Fruit fly (Drosophila melanogaster): ENCODE results near the gene GluRIIA.

The GluRIIA gene

DNA sequence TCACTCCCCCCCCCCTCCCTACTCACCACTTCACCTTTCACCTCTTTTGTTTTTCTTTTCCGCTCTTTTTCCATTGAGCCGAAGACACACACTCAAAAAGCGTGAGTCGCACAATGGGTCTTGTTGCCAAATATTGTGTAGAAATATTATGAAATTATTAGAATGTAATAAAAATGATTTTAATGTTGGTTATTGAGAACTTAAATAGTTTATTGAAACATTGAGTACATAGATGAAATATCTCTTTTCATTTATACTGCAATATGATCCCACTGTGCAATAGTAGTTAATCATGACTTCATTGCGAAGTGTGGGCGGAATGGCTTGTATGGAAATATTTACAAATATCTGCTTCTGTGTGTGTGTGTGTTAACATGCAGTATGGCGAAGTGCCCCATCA lies 12.2 kb downstream of the GluRIIA start:
- peak; percentile 19 for TF ChIP-seq CG7839 (tag; optimal IDR thresholded peaks at IDR 0.05)
- TF ChIP-seq CG11723 (GFP tag; optimal IDR thresholded peaks at IDR 0.05): no peak
- no peak for TF ChIP-seq CG2120 (GFP tag; optimal IDR thresholded peaks at IDR 0.05)
- no peak for TF ChIP-seq CG10274 (GFP tag; optimal IDR thresholded peaks at IDR 0.05)
- 0 out of 3 replicates have a peak, but pooled peaks have one; percentile 36 for TF ChIP-seq z (GFP tag; IDR thresholded peaks at IDR 0.05)
- no peak for TF ChIP-seq CG34422 (GFP tag; IDR thresholded peaks at IDR 0.05)
- TF ChIP-seq esg (GFP tag; conservative IDR thresholded peaks at IDR 0.05): 0 out of 2 replicates have a peak, but pooled peaks have one; percentile 20
- TF ChIP-seq H15 (GFP tag; IDR thresholded peaks at IDR 0.05): 0 out of 3 replicates have a peak, but pooled peaks have one; percentile 35
- peak; percentile 44; the same call in 1 of the 2 replicates for TF ChIP-seq ttk (GFP tag; IDR thresholded peaks at IDR 0.05)
- no peak for TF ChIP-seq chn (GFP tag; optimal IDR thresholded peaks at IDR 0.05)
- TF ChIP-seq corto (GFP tag; optimal IDR thresholded peaks at IDR 0.05): no peak
- no peak for TF ChIP-seq inv (GFP tag; IDR thresholded peaks at IDR 0.05; ENCODE audit: partially characterized antibody)
- no peak for TF ChIP-seq mam (GFP tag; optimal IDR thresholded peaks at IDR 0.05)
- no peak for TF ChIP-seq Hr78 (GFP tag; optimal IDR thresholded peaks at IDR 0.05)
- TF ChIP-seq CG9797 (GFP tag; optimal IDR thresholded peaks at IDR 0.05): no peak
- no peak for TF ChIP-seq Doc2 (GFP tag; IDR thresholded peaks at IDR 0.05)
- peak; percentile 64 for TF ChIP-seq Xrp1 (GFP tag; IDR thresholded peaks at IDR 0.05)
- TF ChIP-seq dmrt99B (tag; optimal IDR thresholded peaks at IDR 0.05): peak; percentile 34
- TF ChIP-seq CG4707 (GFP tag; optimal IDR thresholded peaks at IDR 0.05): peak; percentile 30
- no peak for TF ChIP-seq Bteb2 (GFP tag; optimal IDR thresholded peaks at IDR 0.05)
- 0 out of 2 replicates have a peak, but pooled peaks have one; percentile 34 for TF ChIP-seq CG14441 (GFP tag; IDR thresholded peaks at IDR 0.05)
- no peak for TF ChIP-seq CkIIα-i1 (GFP tag; IDR thresholded peaks at IDR 0.05)
- TF ChIP-seq Hey (tag; optimal IDR thresholded peaks at IDR 0.05): no peak
- TF ChIP-seq lab (GFP tag; optimal IDR thresholded peaks at IDR 0.05): peak; percentile 27
- no peak for TF ChIP-seq CG17612 (GFP tag; IDR thresholded peaks at IDR 0.05)
- peak; percentile 59; the same call in 1 of the 2 replicates for TF ChIP-seq Ptx1 (GFP tag; IDR thresholded peaks at IDR 0.05)
- TF ChIP-seq CG13424 (tag; optimal IDR thresholded peaks at IDR 0.05): no peak
- TF ChIP-seq Sox102F (GFP tag; optimal IDR thresholded peaks at IDR 0.05): peak; percentile 36
- no peak for TF ChIP-seq btn (GFP tag; optimal IDR thresholded peaks at IDR 0.05)
- peak; percentile 41 for TF ChIP-seq gem (tag; optimal IDR thresholded peaks at IDR 0.05)
- no peak for TF ChIP-seq CoRest (tag; optimal IDR thresholded peaks at IDR 0.05)
- TF ChIP-seq sim (GFP tag; IDR thresholded peaks at IDR 0.05): no peak
- TF ChIP-seq HLH3B (GFP tag; IDR thresholded peaks at IDR 0.05): 0 out of 2 replicates have a peak, but pooled peaks have one; percentile 12
- TF ChIP-seq ranshi (GFP tag; IDR thresholded peaks at IDR 0.05): peak; percentile 38; the same call in 1 of the 2 replicates
- no peak for TF ChIP-seq prd (optimal IDR thresholded peaks at IDR 0.05)
- TF ChIP-seq prd (GFP tag; IDR thresholded peaks at IDR 0.05): peak; percentile 40; the same call in 1 of the 3 replicates
- no peak for TF ChIP-seq az2 (GFP tag; optimal IDR thresholded peaks at IDR 0.05)
- TF ChIP-seq CG31441 (GFP tag; IDR thresholded peaks at IDR 0.05): 0 out of 2 replicates have a peak, but pooled peaks have one; percentile 11
- no peak for TF ChIP-seq Hmx (GFP tag; optimal IDR thresholded peaks at IDR 0.05)
- 0 out of 3 replicates have a peak, but pooled peaks have one; percentile 18 for TF ChIP-seq Aef1 (GFP tag; IDR thresholded peaks at IDR 0.05)
- TF ChIP-seq bsh (GFP tag; optimal IDR thresholded peaks at IDR 0.05): peak in 1 of 2 experiments; percentile 20
- peak; percentile 37 for TF ChIP-seq CG11504 (tag; optimal IDR thresholded peaks at IDR 0.05)
- no peak for TF ChIP-seq onecut (GFP tag; IDR thresholded peaks at IDR 0.05)
- TF ChIP-seq Drgx (GFP tag; IDR thresholded peaks at IDR 0.05): peak; percentile 86
- 0 out of 2 replicates have a peak, but pooled peaks have one; percentile 24 for TF ChIP-seq CG32772 (GFP tag; IDR thresholded peaks at IDR 0.05)
- peak; percentile 4 for TF ChIP-seq phol (tag; optimal IDR thresholded peaks at IDR 0.05)
- TF ChIP-seq Hr51 (GFP tag; optimal IDR thresholded peaks at IDR 0.05): peak in 1 of 2 experiments; percentile 12
- peak; percentile 52; the same call in 2 of the 3 replicates for TF ChIP-seq row (GFP tag; IDR thresholded peaks at IDR 0.05)
- peak; percentile 45 for TF ChIP-seq slbo (GFP tag; IDR thresholded peaks at IDR 0.05)
- TF ChIP-seq Ets65A (GFP tag): peak; percentile 12
